Worm (Caenorhabditis elegans): Measurements from ENCODE around the gene srx-42.

Gene srx-42

DNA sequence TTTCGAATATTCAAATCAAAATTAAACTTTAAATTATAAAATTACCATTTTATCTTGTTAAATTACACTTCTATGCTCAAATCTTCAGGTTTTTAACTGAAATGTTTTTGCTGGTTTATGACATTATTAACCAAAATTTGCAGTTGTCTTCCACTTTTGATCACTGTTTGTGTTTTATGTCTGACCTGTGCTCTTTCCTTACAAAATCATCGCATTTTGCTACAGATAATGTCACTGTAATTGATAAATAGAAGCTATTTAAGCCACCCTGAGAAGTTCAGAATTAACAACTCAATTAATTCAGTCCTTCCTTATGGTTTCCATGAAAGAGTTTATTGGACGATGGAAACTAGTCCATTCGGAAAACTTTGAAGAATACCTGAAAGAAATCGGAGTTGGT lies 30.4 kb upstream of the srx-42 start, which contains the start of gene lbp-8:
TSS of gene lbp-8 (plus strand) at position 301 of the 400 bp plus-strand sequence.
- TF ChIP-seq skn-1 (tag; optimal IDR thresholded peaks at IDR 0.05) (no peak), unc-62 (GFP tag; optimal IDR thresholded peaks at IDR 0.05 in 1 of 2) (no peak), unc-62 (tag; optimal IDR thresholded peaks at IDR 0.05) (no peak), rbr-2 (tag; optimal IDR thresholded peaks at IDR 0.05) (no peak), egl-43 (GFP tag; IDR thresholded peaks at IDR 0.05) (no peak), lin-15B (tag; optimal IDR thresholded peaks at IDR 0.05) (no peak), ama-1 (optimal IDR thresholded peaks at IDR 0.05) (no peak), hmg-1.1 (GFP tag; IDR thresholded peaks at IDR 0.05) (no peak), zfp-3 (GFP tag; conservative IDR thresholded peaks at IDR 0.05) (no peak), zip-11 (GFP tag; IDR thresholded peaks at IDR 0.05) (no peak)

DNA sequence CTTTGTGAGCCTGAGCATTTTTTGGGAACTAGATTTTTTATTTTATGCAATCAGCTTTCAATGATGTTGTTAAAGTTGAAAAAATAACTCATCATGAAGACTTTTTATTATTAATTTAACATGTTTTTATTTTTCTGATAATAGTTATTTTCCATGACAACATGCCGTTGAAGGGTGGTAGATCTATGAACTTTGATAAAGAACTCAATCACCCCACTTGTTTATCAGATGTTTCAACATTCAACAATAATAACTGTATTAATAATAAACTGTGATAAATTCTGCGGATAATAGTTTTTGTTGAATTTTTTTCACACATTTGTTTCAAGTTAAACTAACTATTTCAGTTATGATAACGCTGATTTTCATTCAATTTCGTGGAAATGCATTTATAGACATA lies 29.3 kb upstream of the srx-42 start:
- no peak for TF ChIP-seq egl-27 (tag; optimal IDR thresholded peaks at IDR 0.05)
- no peak for TF ChIP-seq daf-16 (GFP tag; optimal IDR thresholded peaks at IDR 0.05)
- peak; percentile 96 for TF ChIP-seq daf-16 (tag; optimal IDR thresholded peaks at IDR 0.05)
- TF ChIP-seq nhr-77 (tag; optimal IDR thresholded peaks at IDR 0.05), result peak; percentile 53
- no peak for TF ChIP-seq pqm-1 (tag; optimal IDR thresholded peaks at IDR 0.05)
- TF ChIP-seq lsy-2 (tag; optimal IDR thresholded peaks at IDR 0.05), result no peak
- TF ChIP-seq dmd-6 (GFP tag; IDR thresholded peaks at IDR 0.05), result peak; percentile 64
- no peak for TF ChIP-seq dmd-9 (GFP tag; IDR thresholded peaks at IDR 0.05)
- TF ChIP-seq egl-43 (GFP tag; IDR thresholded peaks at IDR 0.05), result no peak
- TF ChIP-seq Y105C5A.15 (GFP tag; IDR thresholded peaks at IDR 0.05), result no peak
- TF ChIP-seq nhr-6 (tag; optimal IDR thresholded peaks at IDR 0.05), result no peak
- no peak for TF ChIP-seq spr-1 (tag; optimal IDR thresholded peaks at IDR 0.05)
- TF ChIP-seq nhr-102 (tag; optimal IDR thresholded peaks at IDR 0.05), result no peak
- TF ChIP-seq dve-1 (tag; optimal IDR thresholded peaks at IDR 0.05; ENCODE audit: insufficient read depth), result peak; percentile 76
- TF ChIP-seq F37D6.2 (tag; optimal IDR thresholded peaks at IDR 0.05), result no peak
- no peak for TF ChIP-seq skn-1 (tag; optimal IDR thresholded peaks at IDR 0.05)
- TF ChIP-seq ceh-20 (GFP tag; IDR thresholded peaks at IDR 0.05), result no peak
- no peak for TF ChIP-seq lin-38 (GFP tag; IDR thresholded peaks at IDR 0.05)
- TF ChIP-seq mdl-1 (tag; optimal IDR thresholded peaks at IDR 0.05), result no peak
- no peak for TF ChIP-seq nhr-111 (GFP tag; optimal IDR thresholded peaks at IDR 0.05)
- no peak for TF ChIP-seq ZK546.5 (tag; optimal IDR thresholded peaks at IDR 0.05)
- no peak for TF ChIP-seq aly-2 (tag; optimal IDR thresholded peaks at IDR 0.05)
- peak; percentile 55; the same call in 1 of the 2 replicates for TF ChIP-seq php-3 (GFP tag; IDR thresholded peaks at IDR 0.05)
- no peak for TF ChIP-seq lin-39 (tag; optimal IDR thresholded peaks at IDR 0.05)
- no peak for TF ChIP-seq tra-1 (GFP tag; IDR thresholded peaks at IDR 0.05)
- TF ChIP-seq hlh-11 (tag; optimal IDR thresholded peaks at IDR 0.05), result peak; percentile 45
- TF ChIP-seq hmg-1.1 (GFP tag; IDR thresholded peaks at IDR 0.05), result no peak
- TF ChIP-seq daf-19 (GFP tag; conservative IDR thresholded peaks at IDR 0.05), result no peak
- no peak for TF ChIP-seq unc-62 (GFP tag; optimal IDR thresholded peaks at IDR 0.05 in 1 of 2)
- no peak for TF ChIP-seq unc-62 (tag; optimal IDR thresholded peaks at IDR 0.05)
- TF ChIP-seq snpc-1.2 (GFP tag; IDR thresholded peaks at IDR 0.05), result no peak
- TF ChIP-seq lim-7 (GFP tag; IDR thresholded peaks at IDR 0.05), result no peak
- no peak for TF ChIP-seq daf-8 (GFP tag; IDR thresholded peaks at IDR 0.05)
- TF ChIP-seq F44E2.7 (GFP tag; IDR thresholded peaks at IDR 0.05), result no peak
- TF ChIP-seq aha-1 (tag), result no peak
- TF ChIP-seq nhr-10 (tag; optimal IDR thresholded peaks at IDR 0.05), result no peak
- TF ChIP-seq unc-39 (tag; optimal IDR thresholded peaks at IDR 0.05), result no peak
- TF ChIP-seq nhr-42 (GFP tag; IDR thresholded peaks at IDR 0.05), result no peak
- TF ChIP-seq nhr-28 (tag; optimal IDR thresholded peaks at IDR 0.05), result peak; percentile 37
- no peak for TF ChIP-seq vab-7 (GFP tag; IDR thresholded peaks at IDR 0.05)
- no peak for TF ChIP-seq saeg-2 (GFP tag; IDR thresholded peaks at IDR 0.05)
